Worm (Caenorhabditis elegans) whole organism, L4/young adult: ENCODE results near the gene F13B6.3.

Source experiments
- W03F9.2 ChIP-seq: fragments of 150-350 bp; optimal IDR thresholded peaks from 2 replicates; lab custom pipeline; 2014; ENCODE audit warnings: missing biosample characterization, missing genetic modification characterization
- dao-5 ChIP-seq: sonication (generic microtip); optimal IDR thresholded peaks from 2 replicates; lab custom pipeline; 2016; ENCODE audit warnings: missing genotype, missing genetic modification characterization, moderate library complexity, missing compliant biosample characterization
- him-1 ChIP-seq: sonication (generic microtip); optimal IDR thresholded peaks from 2 replicates; lab custom pipeline; 2016; ENCODE audit warnings: missing genotype, missing genetic modification reagents, missing genetic modification characterization, missing compliant biosample characterization

DNA sequence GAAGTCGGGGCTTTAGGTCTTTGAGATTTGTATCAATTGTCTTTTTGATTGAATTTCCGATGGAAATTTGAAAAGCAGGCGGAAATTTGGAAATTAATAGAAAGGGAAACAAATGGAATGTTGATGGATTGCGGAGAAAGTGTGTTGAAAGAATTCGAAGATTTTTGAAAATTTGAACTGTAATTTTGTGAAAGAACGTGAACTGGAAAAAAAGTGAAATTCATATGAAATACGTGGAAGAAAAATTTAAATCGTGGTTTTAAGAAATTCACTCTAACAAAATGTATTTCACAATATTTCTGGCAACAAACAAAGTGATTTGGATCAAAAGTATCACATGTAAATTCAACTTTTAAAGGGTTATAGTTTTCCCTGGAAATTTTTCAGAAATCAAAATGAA lies 19.8 kb downstream of the F13B6.3 start, which contains the start of gene B0496.1:
- TF ChIP-seq W03F9.2 (tag; lab: Kevin White, UChicago) (no peak), dao-5 (tag; lab: Kevin White, UChicago) (no peak), him-1 (tag; lab: Kevin White, UChicago) (no peak)
